Fruit fly (Drosophila melanogaster): ENCODE measurements around the gene Ahcy.

Ahcy gene

DNA sequence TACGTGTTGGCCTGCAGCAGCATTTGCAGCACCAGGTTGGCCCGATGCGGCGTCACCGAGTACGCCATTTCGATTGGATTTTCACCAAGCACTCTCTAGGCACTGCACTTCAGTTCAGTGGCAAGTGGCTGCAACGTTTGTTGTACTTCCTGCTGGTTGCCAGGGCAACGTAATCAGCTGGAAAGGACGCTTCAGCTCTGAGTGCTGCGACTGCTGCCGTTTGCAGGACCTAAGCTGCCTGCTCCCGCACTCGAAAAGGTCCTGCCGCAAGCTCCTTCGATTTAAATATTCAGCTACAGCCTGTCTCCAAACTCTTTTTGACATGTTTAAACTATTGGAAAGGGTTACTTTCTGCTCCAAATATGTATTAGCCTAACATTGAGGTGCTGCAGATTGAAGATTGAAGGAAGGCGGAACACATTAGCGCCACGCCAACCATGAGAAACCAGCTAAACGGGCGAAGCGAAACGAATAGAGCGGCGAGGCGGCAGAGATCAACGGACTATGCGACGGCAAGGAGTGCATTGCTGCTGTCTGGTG, 17.4 kb downstream of the Ahcy start, which contains the start of the genes CG15642 and CG15641:
Gene CG15642, minus strand, starts transcription at position 356 of the 540 bp plus-strand sequence.
Gene CG15641, plus strand, starts transcription at position 490 of the 540 bp plus-strand sequence.
- no peak for TF ChIP-seq CG12659 (GFP tag; optimal IDR thresholded peaks at IDR 0.05)
- TF ChIP-seq Dref (GFP tag; IDR thresholded peaks at IDR 0.05) = peak; percentile 46
- no peak for TF ChIP-seq CG12744 (GFP tag; optimal IDR thresholded peaks at IDR 0.05)
- no peak for TF ChIP-seq lilli (GFP tag; optimal IDR thresholded peaks at IDR 0.05)
- TF ChIP-seq CG11398 (GFP tag; optimal IDR thresholded peaks at IDR 0.05) = no peak
- peak; percentile 69 for TF ChIP-seq Rfx (GFP tag; IDR thresholded peaks at IDR 0.05)
- TF ChIP-seq insv (GFP tag; optimal IDR thresholded peaks at IDR 0.05) = peak in 1 of 2 experiments; percentile 24
- no peak for TF ChIP-seq CG10431 (GFP tag; optimal IDR thresholded peaks at IDR 0.05)
- no peak for TF ChIP-seq CG33213 (GFP tag; optimal IDR thresholded peaks at IDR 0.05)
- no peak for TF ChIP-seq CG1647 (GFP tag; optimal IDR thresholded peaks at IDR 0.05)
- TF ChIP-seq kay (GFP tag; optimal IDR thresholded peaks at IDR 0.05) = no peak
- no peak for TF ChIP-seq chinmo (GFP tag; IDR thresholded peaks at IDR 0.05; ENCODE audit: partially characterized antibody)
- no peak for TF ChIP-seq Dad (GFP tag; optimal IDR thresholded peaks at IDR 0.05)
- peak; percentile 4 for TF ChIP-seq Med (GFP tag)
- TF ChIP-seq chif (GFP tag; optimal IDR thresholded peaks at IDR 0.05) = no peak
- no peak for TF ChIP-seq Oli (tag; optimal IDR thresholded peaks at IDR 0.05)
- no peak for TF ChIP-seq bab2 (GFP tag; optimal IDR thresholded peaks at IDR 0.05)
- TF ChIP-seq odd (GFP tag; optimal IDR thresholded peaks at IDR 0.05) = no peak
- TF ChIP-seq Gsc (GFP tag; IDR thresholded peaks at IDR 0.05) = no peak
- no peak for TF ChIP-seq CTCF (GFP tag; optimal IDR thresholded peaks at IDR 0.05)
- TF ChIP-seq cwo (GFP tag; optimal IDR thresholded peaks at IDR 0.05) = no peak
- TF ChIP-seq MBD-R2 (GFP tag; IDR thresholded peaks at IDR 0.05) = 0 out of 2 replicates have a peak, but pooled peaks have one; percentile 28
- TF ChIP-seq hkb (optimal IDR thresholded peaks at IDR 0.05) = no peak
- TF ChIP-seq hkb (GFP tag; IDR thresholded peaks at IDR 0.05) = no peak
- TF ChIP-seq maf-S (GFP tag; optimal IDR thresholded peaks at IDR 0.05) = no peak
- no peak for TF ChIP-seq Spps (tag; optimal IDR thresholded peaks at IDR 0.05)
- no peak for TF ChIP-seq run (tag; optimal IDR thresholded peaks at IDR 0.05)
- no peak for TF ChIP-seq CG11247 (GFP tag; IDR thresholded peaks at IDR 0.05)
- no peak for TF ChIP-seq dimm (GFP tag; IDR thresholded peaks at IDR 0.05)
- TF ChIP-seq CG17385 (GFP tag; optimal IDR thresholded peaks at IDR 0.05) = no peak
- no peak for TF ChIP-seq nerfin-1 (tag; optimal IDR thresholded peaks at IDR 0.05)
- TF ChIP-seq sc (optimal IDR thresholded peaks at IDR 0.05) = no peak
- no peak for TF ChIP-seq sc (GFP tag; optimal IDR thresholded peaks at IDR 0.05)
- TF ChIP-seq repo (GFP tag; optimal IDR thresholded peaks at IDR 0.05) = no peak
- TF ChIP-seq CG3163 (GFP tag; optimal IDR thresholded peaks at IDR 0.05) = no peak
- TF ChIP-seq pita (GFP tag; optimal IDR thresholded peaks at IDR 0.05) = no peak
- no peak for TF ChIP-seq Eip74EF (GFP tag; optimal IDR thresholded peaks at IDR 0.05)
- peak; percentile 95 for TF ChIP-seq CG18011 (GFP tag; optimal IDR thresholded peaks at IDR 0.05)
- peak in 1 of 2 experiments; percentile 68 for TF ChIP-seq crp (GFP tag; optimal IDR thresholded peaks at IDR 0.05)
- TF ChIP-seq pzg (GFP tag; optimal IDR thresholded peaks at IDR 0.05) = peak; percentile 14
- TF ChIP-seq Ets97D (GFP tag; optimal IDR thresholded peaks at IDR 0.05) = no peak

DNA sequence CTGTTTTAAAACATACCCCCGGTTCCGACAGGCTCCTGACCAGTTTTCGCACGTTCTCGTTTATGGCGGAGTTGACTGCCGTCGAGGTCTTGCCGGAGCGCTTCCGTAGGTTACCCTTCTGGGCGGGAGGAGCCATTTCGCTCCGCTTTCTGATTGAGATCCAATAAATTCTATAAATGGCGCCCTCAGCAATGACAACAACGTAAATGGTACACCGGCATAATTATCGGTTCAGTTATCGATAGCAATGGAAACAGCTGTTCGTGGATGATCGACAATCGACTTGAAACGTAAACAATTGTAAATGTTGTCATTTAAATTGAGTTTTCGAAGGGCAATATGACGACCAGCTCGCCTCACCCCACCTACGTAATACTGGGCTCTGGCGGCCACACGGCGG, 21.8 kb downstream of the Ahcy start, which contains the start of the genes Grip128 and Alg14:
Gene Grip128, minus strand, starts transcription at position 216 of the 400 bp plus-strand sequence.
Gene Alg14, plus strand, starts transcription at position 261 of the 400 bp plus-strand sequence.
- TF ChIP-seq schlank (tag; optimal IDR thresholded peaks at IDR 0.05) (no peak), CG9437 (GFP tag; optimal IDR thresholded peaks at IDR 0.05) (peak; percentile 51), vnd (GFP tag; IDR thresholded peaks at IDR 0.05; ENCODE audit: partially characterized antibody) (0 out of 3 replicates have a peak, but pooled peaks have one; percentile 29), CG17829 (tag; optimal IDR thresholded peaks at IDR 0.05) (no peak), mld (GFP tag; IDR thresholded peaks at IDR 0.05; ENCODE audit: partially characterized antibody) (0 out of 3 replicates have a peak, but pooled peaks have one; percentile 45), toy (GFP tag; IDR thresholded peaks at IDR 0.05) (no peak), CG11696 (GFP tag; IDR thresholded peaks at IDR 0.05) (no peak), CG8944 (GFP tag; optimal IDR thresholded peaks at IDR 0.05) (no peak), Bdp1 (GFP tag; optimal IDR thresholded peaks at IDR 0.05) (no peak), CG15479 (GFP tag; optimal IDR thresholded peaks at IDR 0.05) (no peak), CG6254 (GFP tag; optimal IDR thresholded peaks at IDR 0.05) (no peak), lbe (GFP tag; optimal IDR thresholded peaks at IDR 0.05) (no peak), CG10366 (GFP tag; IDR thresholded peaks at IDR 0.05) (no peak)
